Fruit fly (Drosophila melanogaster): ENCODE data around the gene Cyp28d1.

Cyp28d1 gene

dm6 chr2L:5237175-5237753 lies 27.0 kb downstream of the Cyp28d1 start (continued):
- no peak for TF ChIP-seq tx (GFP tag; optimal IDR thresholded peaks at IDR 0.05)
- no peak for TF ChIP-seq CG3065 (GFP tag; optimal IDR thresholded peaks at IDR 0.05)
- TF ChIP-seq CG30403 (GFP tag; optimal IDR thresholded peaks at IDR 0.05), result no peak
- no peak for TF ChIP-seq CG10321 (GFP tag; IDR thresholded peaks at IDR 0.05)
- TF ChIP-seq CG8089 (GFP tag; optimal IDR thresholded peaks at IDR 0.05), result no peak
- TF ChIP-seq CG4707 (GFP tag; optimal IDR thresholded peaks at IDR 0.05), result peak; percentile 25
- peak; percentile 36 for TF ChIP-seq CG31365 (tag; optimal IDR thresholded peaks at IDR 0.05)
- no peak for TF ChIP-seq fu2 (GFP tag; optimal IDR thresholded peaks at IDR 0.05)
- TF ChIP-seq CG7786 (GFP tag; optimal IDR thresholded peaks at IDR 0.05), result no peak
- no peak for TF ChIP-seq crp (GFP tag; optimal IDR thresholded peaks at IDR 0.05)
- peak; percentile 64; the same call in 1 of the 3 replicates for TF ChIP-seq ci (GFP tag; IDR thresholded peaks at IDR 0.05)
- TF ChIP-seq ap (GFP tag; IDR thresholded peaks at IDR 0.05), result no peak
- no peak for TF ChIP-seq shn (GFP tag; optimal IDR thresholded peaks at IDR 0.05)
- no peak for TF ChIP-seq CG10274 (GFP tag; optimal IDR thresholded peaks at IDR 0.05)
- TF ChIP-seq gcm (GFP tag; optimal IDR thresholded peaks at IDR 0.05), result peak; percentile 74
- peak; percentile 39; the same call in 1 of the 2 replicates for TF ChIP-seq CG14014 (GFP tag; IDR thresholded peaks at IDR 0.05)
- no peak for TF ChIP-seq CG13775 (GFP tag; optimal IDR thresholded peaks at IDR 0.05)
- TF ChIP-seq btn (GFP tag; optimal IDR thresholded peaks at IDR 0.05), result no peak
- peak; percentile 37; the same call in 1 of the 2 replicates for TF ChIP-seq seq (GFP tag; IDR thresholded peaks at IDR 0.05)
- TF ChIP-seq CG7745 (tag; optimal IDR thresholded peaks at IDR 0.05), result peak; percentile 58
- no peak for TF ChIP-seq gt (GFP tag; IDR thresholded peaks at IDR 0.05)
- no peak for TF ChIP-seq Sry-β (GFP tag; optimal IDR thresholded peaks at IDR 0.05)
- no peak for TF ChIP-seq Optix (GFP tag; IDR thresholded peaks at IDR 0.05)
- TF ChIP-seq CG18476 (GFP tag; optimal IDR thresholded peaks at IDR 0.05), result no peak
- TF ChIP-seq hkb (optimal IDR thresholded peaks at IDR 0.05), result no peak
- peak; percentile 61 for TF ChIP-seq hkb (GFP tag; IDR thresholded peaks at IDR 0.05)
- TF ChIP-seq CG30020 (tag; optimal IDR thresholded peaks at IDR 0.05), result no peak
- no peak for TF ChIP-seq Bdp1 (GFP tag; optimal IDR thresholded peaks at IDR 0.05)
- no peak for TF ChIP-seq CkIIα-i1 (GFP tag; IDR thresholded peaks at IDR 0.05)
- TF ChIP-seq CG13296 (GFP tag; optimal IDR thresholded peaks at IDR 0.05), result no peak
- TF ChIP-seq CG9932 (GFP tag; IDR thresholded peaks at IDR 0.05), result no peak
- TF ChIP-seq CG12071 (GFP tag; optimal IDR thresholded peaks at IDR 0.05), result peak; percentile 11
- TF ChIP-seq inv (GFP tag; IDR thresholded peaks at IDR 0.05; ENCODE audit: partially characterized antibody), result no peak
- no peak for TF ChIP-seq CG15011 (GFP tag; optimal IDR thresholded peaks at IDR 0.05)
- TF ChIP-seq CG32532 (GFP tag; IDR thresholded peaks at IDR 0.05), result peak; percentile 73; the same call in 1 of the 2 replicates
- TF ChIP-seq CG5953 (GFP tag; IDR thresholded peaks at IDR 0.05), result no peak
- TF ChIP-seq CG13123 (GFP tag; optimal IDR thresholded peaks at IDR 0.05), result no peak
- no peak for TF ChIP-seq schlank (tag; optimal IDR thresholded peaks at IDR 0.05)
- TF ChIP-seq BtbVII (GFP tag; optimal IDR thresholded peaks at IDR 0.05), result peak; percentile 32
- no peak for TF ChIP-seq jumu (GFP tag; optimal IDR thresholded peaks at IDR 0.05)
- TF ChIP-seq CG2199 (GFP tag; IDR thresholded peaks at IDR 0.05), result peak; percentile 87
- TF ChIP-seq Mrtf (GFP tag; IDR thresholded peaks at IDR 0.05), result no peak
- TF ChIP-seq HLH54F (GFP tag; optimal IDR thresholded peaks at IDR 0.05), result no peak
- peak; percentile 44 for TF ChIP-seq nau (GFP tag; optimal IDR thresholded peaks at IDR 0.05)
- TF ChIP-seq CG8944 (GFP tag; optimal IDR thresholded peaks at IDR 0.05), result no peak
- no peak for TF ChIP-seq croc (GFP tag; conservative IDR thresholded peaks at IDR 0.05)
- TF ChIP-seq pho (GFP tag; optimal IDR thresholded peaks at IDR 0.05), result no peak
- TF ChIP-seq ftz-f1 (GFP tag; optimal IDR thresholded peaks at IDR 0.05), result peak; percentile 14
- TF ChIP-seq slou (GFP tag; optimal IDR thresholded peaks at IDR 0.05), result no peak
- no peak for TF ChIP-seq klu (GFP tag; IDR thresholded peaks at IDR 0.05)
- TF ChIP-seq CG7357 (GFP tag; IDR thresholded peaks at IDR 0.05), result no peak
- TF ChIP-seq zfh2 (GFP tag; optimal IDR thresholded peaks at IDR 0.05), result no peak

All from whole organism, embryonic.